Worm (Caenorhabditis elegans): ENCODE measurements around the gene cyp-13A10.

The cyp-13A10 gene

ce11 chrII:9646122-9646555 is 16.5 kb downstream of the cyp-13A10 start (continued):
- TF ChIP-seq mdl-1 (tag; optimal IDR thresholded peaks at IDR 0.05) (peak in 1 of 2 experiments; percentile 74), madf-5 (GFP tag; IDR thresholded peaks at IDR 0.05) (no peak), nhr-42 (GFP tag; IDR thresholded peaks at IDR 0.05) (no peak), nhr-102 (tag; optimal IDR thresholded peaks at IDR 0.05) (no peak), php-3 (GFP tag; IDR thresholded peaks at IDR 0.05) (no peak), daf-12 (tag; optimal IDR thresholded peaks at IDR 0.05) (no peak), gei-8 (GFP tag; optimal IDR thresholded peaks at IDR 0.05) (no peak), D1046.2 (GFP tag; IDR thresholded peaks at IDR 0.05) (no peak), daf-8 (GFP tag; IDR thresholded peaks at IDR 0.05) (no peak), zfp-3 (GFP tag; conservative IDR thresholded peaks at IDR 0.05) (no peak), mxl-2 (GFP tag; conservative IDR thresholded peaks at IDR 0.05) (no peak), lin-15B (tag; optimal IDR thresholded peaks at IDR 0.05) (no peak), snpc-1.2 (GFP tag; IDR thresholded peaks at IDR 0.05) (no peak), Y5F2A.4 (GFP tag; optimal IDR thresholded peaks at IDR 0.05) (no peak), ZK546.5 (tag; optimal IDR thresholded peaks at IDR 0.05) (no peak), lin-29 (GFP tag; IDR thresholded peaks at IDR 0.05) (no peak), ceh-82 (tag; optimal IDR thresholded peaks at IDR 0.05) (no peak), arid-1 (GFP tag; conservative IDR thresholded peaks at IDR 0.05) (no peak), sdz-12 (GFP tag; optimal IDR thresholded peaks at IDR 0.05) (no peak), nhr-28 (tag; optimal IDR thresholded peaks at IDR 0.05) (peak; percentile 81), dmd-6 (GFP tag; IDR thresholded peaks at IDR 0.05) (peak; percentile 60), lin-38 (GFP tag; IDR thresholded peaks at IDR 0.05) (no peak), saeg-2 (GFP tag; IDR thresholded peaks at IDR 0.05) (0 out of 2 replicates have a peak, but pooled peaks have one; percentile 44), ama-1 (optimal IDR thresholded peaks at IDR 0.05) (peak; percentile 40), ztf-11 (tag; optimal IDR thresholded peaks at IDR 0.05) (no peak), pha-4 (GFP tag; IDR thresholded peaks at IDR 0.05) (no peak), pha-4 (tag; optimal IDR thresholded peaks at IDR 0.05) (no peak), nhr-48 (tag; optimal IDR thresholded peaks at IDR 0.05) (peak; percentile 36), nhr-6 (tag; optimal IDR thresholded peaks at IDR 0.05) (peak; percentile 45), pqm-1 (tag; optimal IDR thresholded peaks at IDR 0.05) (no peak), egl-27 (tag; optimal IDR thresholded peaks at IDR 0.05) (no peak), ZK337.2 (GFP tag; IDR thresholded peaks at IDR 0.05) (no peak), tra-1 (GFP tag; IDR thresholded peaks at IDR 0.05) (0 out of 2 replicates have a peak, but pooled peaks have one; percentile 27), mes-2 (tag; optimal IDR thresholded peaks at IDR 0.05; ENCODE audit: poor library complexity, severe bottlenecking) (peak; percentile 72), jun-1 (tag; optimal IDR thresholded peaks at IDR 0.05) (no peak), nhr-11 (tag; optimal IDR thresholded peaks at IDR 0.05) (peak; percentile 94), zip-11 (GFP tag; IDR thresholded peaks at IDR 0.05) (no peak), mxl-3 (GFP tag; optimal IDR thresholded peaks at IDR 0.05) (peak; percentile 86), nhr-25 (tag; optimal IDR thresholded peaks at IDR 0.05; ENCODE audit: borderline replicate concordance, insufficient read depth) (no peak), zag-1 (tag; optimal IDR thresholded peaks at IDR 0.05) (no peak), aha-1 (tag) (no peak), dve-1 (tag; optimal IDR thresholded peaks at IDR 0.05; ENCODE audit: insufficient read depth) (peak; percentile 67), egl-43 (GFP tag; IDR thresholded peaks at IDR 0.05) (peak; percentile 62), daf-19 (GFP tag; conservative IDR thresholded peaks at IDR 0.05) (no peak), ces-1 (GFP tag; optimal IDR thresholded peaks at IDR 0.05) (no peak), dmd-9 (GFP tag; IDR thresholded peaks at IDR 0.05) (no peak), lin-39 (tag; optimal IDR thresholded peaks at IDR 0.05) (no peak), unc-62 (GFP tag; optimal IDR thresholded peaks at IDR 0.05 in 1 of 2) (peak in 1 of 2 experiments; percentile 99), unc-62 (tag; optimal IDR thresholded peaks at IDR 0.05) (no peak), lir-3 (tag; optimal IDR thresholded peaks at IDR 0.05) (no peak), nhr-76 (tag; optimal IDR thresholded peaks at IDR 0.05) (no peak), daf-16 (GFP tag; optimal IDR thresholded peaks at IDR 0.05) (no peak), daf-16 (tag; optimal IDR thresholded peaks at IDR 0.05) (peak; percentile 46)
